Worm (Caenorhabditis elegans) whole organism, young adult: ENCODE measurements around the gene clec-85.

Experiments
- C06A6.2 ChIP-seq: fragments of 200-800 bp; sonication (Bioruptor generic); conservative IDR thresholded peaks from 2 replicates; pipeline ENCODE4 v1.3.6; 2022; ENCODE audit warnings: missing genetic modification characterization, missing compliant biosample characterization
- F10E7.11 ChIP-seq: sonication (generic microtip); optimal IDR thresholded peaks from 2 replicates; lab custom pipeline; 2017; ENCODE audit warnings: mild to moderate bottlenecking, missing genetic modification characterization, moderate library complexity, missing compliant biosample characterization
- F22D6.2 ChIP-seq: sonication (generic microtip); optimal IDR thresholded peaks from 2 replicates; lab custom pipeline; 2016; ENCODE audit warnings: mild to moderate bottlenecking, missing genetic modification characterization, missing compliant biosample characterization
- F33H1.4 ChIP-seq: fragments of 200-800 bp; sonication (Bioruptor generic); IDR thresholded peaks from 2 replicates; pipeline ENCODE4 v1.3.6; 2022; ENCODE audit warnings: missing genetic modification reagents, missing genetic modification characterization, missing compliant biosample characterization
- F39B2.1 ChIP-seq: fragments of 200-800 bp; sonication (Bioruptor generic); IDR thresholded peaks from 2 replicates; pipeline ENCODE4 v1.3.6; 2022; ENCODE audit warnings: missing genetic modification reagents, missing genetic modification characterization, missing compliant biosample characterization
- F49E8.2 ChIP-seq: sonication (generic microtip); optimal IDR thresholded peaks from 3 replicates; lab custom pipeline; 2017; ENCODE audit warnings: missing genetic modification characterization, mild to moderate bottlenecking, missing compliant biosample characterization, antibody characterized with exemption, moderate library complexity; ENCODE audit not compliant: insufficient read depth
- F52B5.7 ChIP-seq: sonication (generic microtip); optimal IDR thresholded peaks from 2 replicates; lab custom pipeline; 2016; ENCODE audit warnings: mild to moderate bottlenecking, missing genetic modification characterization, missing compliant biosample characterization
- F55B11.4 ChIP-seq: sonication (generic microtip); optimal IDR thresholded peaks from 2 replicates; lab custom pipeline; 2016; ENCODE audit warnings: missing compliant biosample characterization, missing genetic modification characterization, borderline replicate concordance; ENCODE audit not compliant: insufficient read depth
- F57C9.4 ChIP-seq: sonication (generic microtip); optimal IDR thresholded peaks from 2 replicates; lab custom pipeline; 2017; ENCODE audit warnings: mild to moderate bottlenecking, missing genetic modification characterization, missing compliant biosample characterization
- K11D2.4 ChIP-seq: fragments of 200-800 bp; sonication (Bioruptor generic); IDR thresholded peaks from 2 replicates; pipeline ENCODE4 v1.3.6; 2022; ENCODE audit warnings: missing genetic modification reagents, missing genetic modification characterization, missing compliant biosample characterization
- Y67H2A.10 ChIP-seq: fragments of 200-800 bp; sonication (Bioruptor generic); conservative IDR thresholded peaks from 2 replicates; pipeline ENCODE4 v1.3.6; 2022; ENCODE audit warnings: missing genetic modification reagents, missing genetic modification characterization, missing compliant biosample characterization
- Y79H2A.3 ChIP-seq: fragments of 200-800 bp; sonication (Bioruptor generic); conservative IDR thresholded peaks from 2 replicates; pipeline ENCODE4 v1.3.6; 2022; ENCODE audit warnings: missing genetic modification reagents, missing genetic modification characterization, missing compliant biosample characterization
- Y95B8A.8 ChIP-seq: fragments of 200-800 bp; sonication (Bioruptor generic); IDR thresholded peaks from 2 replicates; pipeline ENCODE4 v1.3.6; 2022; ENCODE audit warnings: missing genetic modification reagents, missing genetic modification characterization, missing compliant biosample characterization
- attf-6 ChIP-seq: fragments of 200-800 bp; sonication (Bioruptor generic); IDR thresholded peaks from 2 replicates; pipeline ENCODE4 v1.3.6; 2022; ENCODE audit warnings: missing genetic modification reagents, missing genetic modification characterization, missing compliant biosample characterization
- bed-1 ChIP-seq: fragments of 200-800 bp; sonication (Bioruptor generic); IDR thresholded peaks from 2 replicates; pipeline ENCODE4 v1.3.6; 2022; ENCODE audit warnings: missing genetic modification reagents, missing genetic modification characterization, missing compliant biosample characterization
- bed-2 ChIP-seq: fragments of 200-800 bp; sonication (Bioruptor generic); IDR thresholded peaks from 2 replicates; pipeline ENCODE4 v1.3.6; 2022; ENCODE audit warnings: missing genetic modification reagents, missing genetic modification characterization, missing compliant biosample characterization
- ceh-100 ChIP-seq: fragments of 200-800 bp; sonication (Bioruptor generic); IDR thresholded peaks from 2 replicates; pipeline ENCODE4 v1.3.6; 2022; ENCODE audit warnings: missing genetic modification reagents, missing genetic modification characterization, missing compliant biosample characterization
- ceh-27 ChIP-seq: fragments of 200-800 bp; sonication (Bioruptor generic); optimal IDR thresholded peaks from 2 replicates; lab custom pipeline; 2018; ENCODE audit warnings: mild to moderate bottlenecking, missing genetic modification characterization, moderate library complexity, missing compliant biosample characterization
- ceh-91 ChIP-seq: fragments of 200-800 bp; sonication (Bioruptor generic); IDR thresholded peaks from 2 replicates; pipeline ENCODE4 v1.3.6; 2022; ENCODE audit warnings: missing genetic modification reagents, missing genetic modification characterization, missing compliant biosample characterization
- dpl-1 ChIP-seq: fragments of 150-350 bp; optimal IDR thresholded peaks from 2 replicates; lab custom pipeline; 2014; ENCODE audit warnings: missing biosample characterization, missing genetic modification reagents, missing genetic modification characterization
- fkh-3 ChIP-seq: sonication (generic microtip); optimal IDR thresholded peaks from 2 replicates; lab custom pipeline; 2016; ENCODE audit warnings: mild to moderate bottlenecking, missing genetic modification characterization, missing compliant biosample characterization
- gei-17 ChIP-seq: fragments of 200-800 bp; sonication (Bioruptor generic); optimal IDR thresholded peaks from 2 replicates; lab custom pipeline; 2018; ENCODE audit warnings: mild to moderate bottlenecking, missing genetic modification characterization, missing compliant biosample characterization
- him-1 ChIP-seq: sonication (generic microtip); optimal IDR thresholded peaks from 2 replicates; lab custom pipeline; 2016; ENCODE audit warnings: missing genotype, missing genetic modification reagents, missing genetic modification characterization, missing compliant biosample characterization
- hmg-1.2 ChIP-seq: fragments of 200-800 bp; sonication (Bioruptor generic); IDR thresholded peaks from 2 replicates; pipeline ENCODE4 v1.3.6; 2022; ENCODE audit warnings: missing genetic modification reagents, missing genetic modification characterization, missing compliant biosample characterization
- hsf-1 ChIP-seq: fragments of 200-800 bp; sonication (Bioruptor generic); IDR thresholded peaks from 2 replicates; pipeline ENCODE4 v1.3.6; 2022; ENCODE audit warnings: missing genetic modification reagents, missing genetic modification characterization, missing compliant biosample characterization
- lag-1 ChIP-seq: fragments of 200-800 bp; sonication (Bioruptor generic); IDR thresholded peaks from 2 replicates; pipeline ENCODE4 v1.3.6; 2022; ENCODE audit warnings: missing genetic modification reagents, missing genetic modification characterization, missing compliant biosample characterization
- let-607 ChIP-seq, 2 experiments: fragments of 200-800 bp in 1 of 2; sonication (Bioruptor generic) in 1 of 2; sonication (generic microtip) in 1 of 2; optimal IDR thresholded peaks; 2 replicates each; lab custom pipeline; 2016 to 2018; ENCODE audit warnings: mild to moderate bottlenecking in 2 of 2, missing compliant biosample characterization in 2 of 2, missing genetic modification characterization in 2 of 2, moderate library complexity in 2 of 2, missing genotype in 1 of 2
- lin-26 ChIP-seq: fragments of 200-800 bp; sonication (Bioruptor generic); IDR thresholded peaks from 2 replicates; pipeline ENCODE4 v1.3.6; 2022; ENCODE audit warnings: missing genetic modification reagents, missing genetic modification characterization, missing compliant biosample characterization
- lin-35 ChIP-seq, 3 experiments: fragments of 150-350 bp in 2 of 3; sonication (generic microtip) in 1 of 3; optimal IDR thresholded peaks; 2 replicates each; lab custom pipeline; 2014 to 2018; ENCODE audit warnings: missing biosample characterization in 3 of 3, missing genetic modification characterization in 3 of 3, missing genetic modification reagents in 3 of 3
- lin-54 ChIP-seq: fragments of 200-800 bp; sonication (Bioruptor generic); optimal IDR thresholded peaks from 2 replicates; lab custom pipeline; 2018; ENCODE audit warnings: mild to moderate bottlenecking, missing genetic modification characterization, missing compliant biosample characterization
- madf-10 ChIP-seq: sonication (generic microtip); optimal IDR thresholded peaks from 2 replicates; lab custom pipeline; 2016; ENCODE audit warnings: mild to moderate bottlenecking, missing genetic modification characterization, missing compliant biosample characterization
- mes-4 ChIP-seq: sonication (generic microtip); optimal IDR thresholded peaks from 2 replicates; lab custom pipeline; 2016; ENCODE audit warnings: missing genotype, missing genetic modification characterization, missing compliant biosample characterization
- mxl-1 ChIP-seq: sonication (generic microtip); optimal IDR thresholded peaks from 2 replicates; lab custom pipeline; 2016; ENCODE audit warnings: missing genetic modification characterization, missing compliant biosample characterization
- nfya-1 ChIP-seq: sonication (generic microtip); optimal IDR thresholded peaks from 2 replicates; lab custom pipeline; 2017; ENCODE audit warnings: antibody characterized with exemption, missing compliant biosample characterization, missing genetic modification characterization, borderline replicate concordance; ENCODE audit not compliant: insufficient read depth
- nfya-2 ChIP-seq: fragments of 200-800 bp; sonication (Bioruptor generic); IDR thresholded peaks from 2 replicates; pipeline ENCODE4 v1.3.6; 2022; ENCODE audit warnings: missing genetic modification reagents, missing genetic modification characterization, missing compliant biosample characterization
- nhr-179 ChIP-seq: sonication (generic microtip); optimal IDR thresholded peaks from 2 replicates; lab custom pipeline; 2016; ENCODE audit warnings: mild to moderate bottlenecking, missing genetic modification characterization, missing compliant biosample characterization
- nhr-80 ChIP-seq: sonication (generic microtip); optimal IDR thresholded peaks from 2 replicates; lab custom pipeline; 2016; ENCODE audit warnings: missing genetic modification characterization, missing compliant biosample characterization
- repo-1 ChIP-seq: sonication (generic microtip); optimal IDR thresholded peaks from 2 replicates; lab custom pipeline; 2017; ENCODE audit warnings: mild to moderate bottlenecking, missing genetic modification characterization, missing compliant biosample characterization
- sdz-38 ChIP-seq: sonication (generic microtip); optimal IDR thresholded peaks from 2 replicates; lab custom pipeline; 2016; ENCODE audit warnings: missing genotype, missing genetic modification characterization, missing compliant biosample characterization
- sea-2 ChIP-seq: fragments of 200-800 bp; sonication (Bioruptor generic); IDR thresholded peaks from 2 replicates; pipeline ENCODE4 v1.3.6; 2022; ENCODE audit warnings: missing genetic modification characterization, missing compliant biosample characterization
- snpc-1.1 ChIP-seq: sonication (generic microtip); optimal IDR thresholded peaks from 2 replicates; lab custom pipeline; 2017; ENCODE audit warnings: missing genetic modification characterization, mild to moderate bottlenecking, missing compliant biosample characterization, antibody characterized with exemption, moderate library complexity, missing genotype, missing genetic modification reagents; ENCODE audit not compliant: insufficient read depth
- snpc-3.4 ChIP-seq: sonication (generic microtip); optimal IDR thresholded peaks from 2 replicates; lab custom pipeline; 2017; ENCODE audit warnings: missing genetic modification characterization, mild to moderate bottlenecking, missing compliant biosample characterization, antibody characterized with exemption, moderate library complexity, missing genotype, missing genetic modification reagents
- snpc-4 ChIP-seq, 5 experiments: fragments of 150-350 bp in 1 of 5; sonication (generic microtip) in 4 of 5; optimal IDR thresholded peaks; 2 replicates each; lab custom pipeline; 2014 to 2018; ENCODE audit warnings: missing genetic modification characterization in 5 of 5, missing biosample characterization in 3 of 5, antibody characterized with exemption in 2 of 5, mild to moderate bottlenecking in 2 of 5, missing compliant biosample characterization in 2 of 5, missing genotype in 2 of 5, moderate library complexity in 2 of 5, missing genetic modification reagents in 1 of 5
- unc-62 ChIP-seq: fragments of 150-350 bp; optimal IDR thresholded peaks from 2 replicates; lab custom pipeline; 2014; ENCODE audit warnings: missing biosample characterization, missing genetic modification reagents, missing genetic modification characterization
- ztf-22 ChIP-seq: fragments of 200-800 bp; sonication (Bioruptor generic); optimal IDR thresholded peaks from 2 replicates; lab custom pipeline; 2018; ENCODE audit warnings: mild to moderate bottlenecking, missing genetic modification characterization, moderate library complexity, missing compliant biosample characterization
- ztf-25 ChIP-seq: fragments of 200-800 bp; sonication (Bioruptor generic); IDR thresholded peaks from 2 replicates; pipeline ENCODE4 v1.3.6; 2022; ENCODE audit warnings: missing genetic modification reagents, missing genetic modification characterization, missing compliant biosample characterization
- ztf-3 ChIP-seq: fragments of 200-800 bp; sonication (Bioruptor generic); optimal IDR thresholded peaks from 2 replicates; lab custom pipeline; 2018; ENCODE audit warnings: mild to moderate bottlenecking, missing genetic modification characterization, missing compliant biosample characterization

clec-85 gene

ce11 chrIV:2805525-2805924 lies 45.2 kb upstream of the clec-85 start, which contains the start of gene Y54G2A.45:
Gene Y54G2A.45, plus strand, starts transcription at chrIV:2805857.
- no peak for TF ChIP-seq bed-2 (GFP tag; lab: Robert Waterston, UW)
- no peak for TF ChIP-seq nfya-2 (GFP tag; lab: Robert Waterston, UW)
- TF ChIP-seq bed-1 (GFP tag; lab: Robert Waterston, UW): no peak
- TF ChIP-seq dpl-1 (GFP tag; lab: Kevin White, UChicago): no peak
- no peak for TF ChIP-seq Y67H2A.10 (GFP tag; lab: Robert Waterston, UW)
- peak; percentile 43 for TF ChIP-seq sdz-38 (tag; lab: Kevin White, UChicago)
- no peak for TF ChIP-seq F39B2.1 (GFP tag; lab: Robert Waterston, UW)
- TF ChIP-seq repo-1 (tag; lab: Kevin White, UChicago): peak; percentile 88
- peak; percentile 46 for TF ChIP-seq F33H1.4
- TF ChIP-seq ztf-25: peak; percentile 90; the same call in 1 of the 2 replicates
- TF ChIP-seq snpc-3.4 (tag; lab: Kevin White, UChicago): peak; percentile 56
- TF ChIP-seq ztf-22 (GFP tag; lab: Kevin White, UChicago): peak; percentile 90
- TF ChIP-seq Y95B8A.8: peak; percentile 76; the same call in 1 of the 2 replicates
- TF ChIP-seq hsf-1 (GFP tag; lab: Robert Waterston, UW): peak; percentile 63; the same call in 1 of the 2 replicates
- TF ChIP-seq madf-10 (tag; lab: Kevin White, UChicago): peak; percentile 86
- TF ChIP-seq lin-54 (GFP tag; lab: Kevin White, UChicago): peak; percentile 72
- no peak for TF ChIP-seq unc-62 (GFP tag; lab: Kevin White, UChicago)
- TF ChIP-seq lin-26 (GFP tag; lab: Robert Waterston, UW): peak; percentile 92
- TF ChIP-seq F52B5.7 (tag; lab: Kevin White, UChicago): no peak
- peak; percentile 56; the same call in 1 of the 2 replicates for TF ChIP-seq K11D2.4 (GFP tag; lab: Robert Waterston, UW)
- peak; percentile 24 for TF ChIP-seq nhr-179 (tag; lab: Kevin White, UChicago)
- peak; percentile 24 for TF ChIP-seq ztf-3 (GFP tag; lab: Kevin White, UChicago)
- TF ChIP-seq F49E8.2 (tag; lab: Kevin White, UChicago): peak; percentile 79
- no peak for TF ChIP-seq F55B11.4 (tag; lab: Kevin White, UChicago)
- TF ChIP-seq let-607 (tag; optimal IDR thresholded peaks at IDR 0.05; lab: Kevin White, UChicago): peak; percentile 44 to 65
- peak; percentile 74 for TF ChIP-seq mes-4 (tag; lab: Kevin White, UChicago)
- no peak for TF ChIP-seq fkh-3 (tag; lab: Kevin White, UChicago)
- TF ChIP-seq mxl-1 (tag; lab: Kevin White, UChicago): peak; percentile 79
- TF ChIP-seq F57C9.4 (tag; lab: Kevin White, UChicago): no peak
- peak; percentile 20 for TF ChIP-seq ceh-27 (GFP tag; lab: Kevin White, UChicago)
- TF ChIP-seq snpc-4 (GFP tag; optimal IDR thresholded peaks at IDR 0.05; lab: Kevin White, UChicago): peak; percentile 72
- peak; percentile 3 to 78 (median 70) for TF ChIP-seq snpc-4 (tag; optimal IDR thresholded peaks at IDR 0.05; lab: Kevin White, UChicago)
- TF ChIP-seq snpc-1.1: peak; percentile 47
- TF ChIP-seq F10E7.11: no peak
- no peak for TF ChIP-seq ceh-91
- 0 out of 2 replicates have a peak, but pooled peaks have one; percentile 52 for TF ChIP-seq attf-6 (GFP tag; lab: Robert Waterston, UW)
- peak; percentile 64 for TF ChIP-seq hmg-1.2 (GFP tag; lab: Robert Waterston, UW)
- no peak for TF ChIP-seq C06A6.2 (GFP tag; lab: Robert Waterston, UW)
- no peak for TF ChIP-seq lag-1 (GFP tag; lab: Robert Waterston, UW)
- no peak for TF ChIP-seq nfya-1
- TF ChIP-seq him-1 (tag; lab: Kevin White, UChicago): peak; percentile 79
- 0 out of 2 replicates have a peak, but pooled peaks have one; percentile 11 for TF ChIP-seq sea-2 (GFP tag; lab: Robert Waterston, UW)
- no peak for TF ChIP-seq Y79H2A.3 (GFP tag; lab: Robert Waterston, UW)
- TF ChIP-seq lin-35 (GFP tag; optimal IDR thresholded peaks at IDR 0.05; lab: Kevin White, UChicago): peak in 2 of 3 experiments; percentile 35 to 40
- TF ChIP-seq ceh-100: peak; percentile 53
- no peak for TF ChIP-seq gei-17 (GFP tag; lab: Kevin White, UChicago)
- TF ChIP-seq F22D6.2: peak; percentile 52
- peak; percentile 97 for TF ChIP-seq nhr-80 (tag; lab: Kevin White, UChicago)
